Fruit fly (Drosophila melanogaster) whole organism, embryonic: ENCODE data around the gene Indy.

Experiments used
- Antp ChIP-seq: fragments of 200-800 bp; sonication (Bioruptor generic); optimal IDR thresholded peaks from 3 replicates; lab custom pipeline; 2016; ENCODE audit warnings: missing biosample characterization, missing genetic modification characterization
- Atf-2 ChIP-seq: fragments of 200-800 bp; sonication (Bioruptor generic); optimal IDR thresholded peaks from 2 replicates; lab custom pipeline; 2016; ENCODE audit warnings: missing biosample characterization, missing genetic modification characterization
- CG10979 ChIP-seq: fragments of 200-800 bp; sonication (Bioruptor generic); optimal IDR thresholded peaks from 2 replicates; lab custom pipeline; 2018; ENCODE audit warnings: missing biosample characterization, mild to moderate bottlenecking, missing genetic modification characterization, moderate library complexity
- CG11560 ChIP-seq: fragments of 200-800 bp; sonication (Bioruptor generic); IDR thresholded peaks from 3 replicates; pipeline ENCODE4 v1.3.6; 2022; ENCODE audit warnings: missing biosample characterization, missing genetic modification characterization
- CG12219 ChIP-seq: fragments of 200-800 bp; sonication (Bioruptor generic); optimal IDR thresholded peaks from 3 replicates; lab custom pipeline; 2018; ENCODE audit warnings: missing biosample characterization, mild to moderate bottlenecking, missing genetic modification characterization
- CG12769 ChIP-seq: fragments of 200-800 bp; sonication (Bioruptor generic); optimal IDR thresholded peaks from 2 replicates; lab custom pipeline; 2019; ENCODE audit warnings: missing biosample characterization, mild to moderate bottlenecking, missing genetic modification characterization, moderate library complexity
- CG13424 ChIP-seq: fragments of 200-800 bp; sonication (Bioruptor generic); optimal IDR thresholded peaks from 2 replicates; lab custom pipeline; 2019; ENCODE audit warnings: missing biosample characterization, mild to moderate bottlenecking, missing genetic modification characterization, moderate library complexity
- CG15269 ChIP-seq: fragments of 200-800 bp; sonication (Bioruptor generic); optimal IDR thresholded peaks from 2 replicates; lab custom pipeline; 2018; ENCODE audit warnings: missing biosample characterization, mild to moderate bottlenecking, missing genetic modification characterization, moderate library complexity
- CG2116 ChIP-seq: fragments of 200-800 bp; sonication (Bioruptor generic); optimal IDR thresholded peaks from 3 replicates; lab custom pipeline; 2018; ENCODE audit warnings: missing biosample characterization, mild to moderate bottlenecking, missing genetic modification characterization
- CG2120 ChIP-seq: fragments of 200-800 bp; sonication (Bioruptor generic); optimal IDR thresholded peaks from 3 replicates; lab custom pipeline; 2016; ENCODE audit warnings: missing biosample characterization, missing genetic modification characterization
- CG2678 ChIP-seq: fragments of 200-800 bp; sonication (Bioruptor generic); optimal IDR thresholded peaks from 3 replicates; lab custom pipeline; 2019; ENCODE audit warnings: missing biosample characterization, mild to moderate bottlenecking, missing genetic modification characterization, moderate library complexity
- CG30020 ChIP-seq: fragments of 200-800 bp; optimal IDR thresholded peaks from 2 replicates; lab custom pipeline; 2019; ENCODE audit warnings: missing biosample characterization, mild to moderate bottlenecking, missing genetic modification characterization, moderate library complexity
- CG32532 ChIP-seq: fragments of 200-800 bp; sonication (Bioruptor generic); IDR thresholded peaks from 2 replicates; pipeline ENCODE4 v1.3.6; 2022; ENCODE audit warnings: missing biosample characterization, missing genetic modification characterization
- CG32767 ChIP-seq: fragments of 200-800 bp; sonication (Bioruptor generic); IDR thresholded peaks from 2 replicates; pipeline ENCODE4 v1.3.6; 2022; ENCODE audit warnings: missing biosample characterization, missing genetic modification characterization
- CG32772 ChIP-seq: fragments of 200-800 bp; sonication (Bioruptor generic); IDR thresholded peaks from 2 replicates; pipeline ENCODE4 v1.3.6; 2022; ENCODE audit warnings: missing biosample characterization, missing genetic modification characterization
- CG4707 ChIP-seq: fragments of 200-800 bp; sonication (Bioruptor generic); optimal IDR thresholded peaks from 2 replicates; lab custom pipeline; 2018; ENCODE audit warnings: missing biosample characterization, mild to moderate bottlenecking, missing genetic modification characterization, moderate library complexity
- CG6272 ChIP-seq: fragments of 200-800 bp; sonication (Bioruptor generic); IDR thresholded peaks from 2 replicates; pipeline ENCODE4 v1.3.6; 2022; ENCODE audit warnings: missing biosample characterization, missing genetic modification characterization
- CG6654 ChIP-seq: fragments of 200-800 bp; sonication (Bioruptor generic); optimal IDR thresholded peaks from 2 replicates; lab custom pipeline; 2017; ENCODE audit warnings: missing biosample characterization, mild to moderate bottlenecking, missing genetic modification characterization
- CHES-1-like ChIP-seq: fragments of 200-800 bp; sonication (Bioruptor generic); optimal IDR thresholded peaks from 2 replicates; lab custom pipeline; 2016; ENCODE audit warnings: missing biosample characterization, missing genetic modification characterization
- Drgx ChIP-seq: fragments of 200-800 bp; sonication (Bioruptor generic); IDR thresholded peaks from 2 replicates; pipeline ENCODE4 v1.3.6; 2022; ENCODE audit warnings: missing biosample characterization, missing genetic modification characterization
- Gug ChIP-seq: fragments of 200-800 bp; sonication (Bioruptor generic); IDR thresholded peaks from 4 replicates; pipeline ENCODE4 v1.3.6; 2022; ENCODE audit warnings: missing biosample characterization, missing genetic modification characterization
- HHEX ChIP-seq: fragments of 200-800 bp; sonication (Bioruptor generic); optimal IDR thresholded peaks from 3 replicates; lab custom pipeline; 2017; ENCODE audit warnings: missing biosample characterization, mild to moderate bottlenecking, missing genetic modification characterization, missing genetic modification reagents
- Hr3 ChIP-seq: fragments of 200-800 bp; sonication (Bioruptor generic); optimal IDR thresholded peaks from 3 replicates; lab custom pipeline; 2016; ENCODE audit warnings: missing biosample characterization, missing genetic modification characterization
- MTF-1 ChIP-seq: fragments of 200-800 bp; sonication (Bioruptor generic); optimal IDR thresholded peaks from 2 replicates; lab custom pipeline; 2018; ENCODE audit warnings: missing biosample characterization, mild to moderate bottlenecking, missing genetic modification characterization, borderline replicate concordance
- Mrtf ChIP-seq: fragments of 200-800 bp; sonication (Bioruptor generic); IDR thresholded peaks from 3 replicates; pipeline ENCODE4 v1.3.6; 2022; ENCODE audit warnings: missing biosample characterization, missing genetic modification characterization
- Ssrp ChIP-seq: fragments of 200-800 bp; sonication (Bioruptor generic); optimal IDR thresholded peaks from 2 replicates; lab custom pipeline; 2018; ENCODE audit warnings: missing biosample characterization, mild to moderate bottlenecking, missing genetic modification characterization, moderate library complexity
- Stat92E ChIP-seq, 3 experiments: fragments of >200 bp in 2 of 3; fragments of 200-800 bp in 1 of 3; sonication (Bioruptor generic) in 1 of 3; optimal IDR thresholded peaks; 2 replicates each; lab custom pipeline; 2017 to 2019; ENCODE audit warnings: missing biosample characterization in 3 of 3, missing genetic modification characterization in 3 of 3, mild to moderate bottlenecking in 1 of 3, moderate library complexity in 1 of 3
- Xbp1 ChIP-seq: fragments of 200-800 bp; sonication (Bioruptor generic); optimal IDR thresholded peaks from 3 replicates; lab custom pipeline; 2016; ENCODE audit warnings: missing biosample characterization, mild to moderate bottlenecking, missing genetic modification characterization
- amos ChIP-seq: fragments of 200-800 bp; sonication (Bioruptor generic); IDR thresholded peaks from 2 replicates; pipeline ENCODE4 v1.3.6; 2022; ENCODE audit warnings: missing biosample characterization, missing genetic modification characterization; ENCODE audit not compliant: partially characterized antibody
- bab2 ChIP-seq: fragments of 200-800 bp; sonication (Bioruptor generic); optimal IDR thresholded peaks from 2 replicates; lab custom pipeline; 2016; ENCODE audit warnings: missing biosample characterization, missing genetic modification characterization
- cas ChIP-seq: fragments of 200-800 bp; sonication (Bioruptor generic); IDR thresholded peaks from 2 replicates; pipeline ENCODE4 v1.3.6; 2022; ENCODE audit warnings: missing biosample characterization, missing genetic modification characterization
- caup ChIP-seq: fragments of 200-800 bp; sonication (Bioruptor generic); optimal IDR thresholded peaks from 3 replicates; lab custom pipeline; 2017; ENCODE audit warnings: missing biosample characterization, mild to moderate bottlenecking, missing genetic modification characterization, moderate library complexity; ENCODE audit not compliant: severe bottlenecking
- chm ChIP-seq: fragments of 200-800 bp; sonication (Bioruptor generic); IDR thresholded peaks from 2 replicates; pipeline ENCODE4 v1.3.6; 2022; ENCODE audit warnings: missing biosample characterization, missing genetic modification characterization
- ci ChIP-seq: fragments of 200-800 bp; sonication (Bioruptor generic); IDR thresholded peaks from 3 replicates; pipeline ENCODE4 v1.3.6; 2022; ENCODE audit warnings: missing biosample characterization, missing genetic modification characterization
- cwo ChIP-seq: fragments of 200-800 bp; sonication (Bioruptor generic); optimal IDR thresholded peaks from 3 replicates; lab custom pipeline; 2017; ENCODE audit warnings: missing biosample characterization, missing genetic modification characterization, mild to moderate bottlenecking, moderate library complexity, missing genetic modification reagents
- dpn ChIP-seq, 2 experiments: fragments of 200-800 bp; sonication (Bioruptor generic); optimal IDR thresholded peaks; 3 replicates each; lab custom pipeline; 2016; ENCODE audit warnings: missing biosample characterization in 2 of 2, missing genetic modification characterization in 2 of 2
- ems ChIP-seq: fragments of 200-800 bp; sonication (Bioruptor generic); optimal IDR thresholded peaks from 3 replicates; lab custom pipeline; 2016; ENCODE audit warnings: missing biosample characterization, missing genetic modification characterization
- gfzf ChIP-seq: fragments of 200-800 bp; sonication (Bioruptor generic); optimal IDR thresholded peaks from 2 replicates; lab custom pipeline; 2016; ENCODE audit warnings: missing biosample characterization, mild to moderate bottlenecking, missing genetic modification characterization, moderate library complexity
- her ChIP-seq: fragments of 200-800 bp; sonication (Bioruptor generic); optimal IDR thresholded peaks from 2 replicates; lab custom pipeline; 2016; ENCODE audit warnings: missing biosample characterization, missing genetic modification characterization
- inv ChIP-seq: fragments of 200-800 bp; sonication (Bioruptor generic); IDR thresholded peaks from 2 replicates; pipeline ENCODE4 v1.3.6; 2022; ENCODE audit warnings: missing biosample characterization, missing genetic modification characterization; ENCODE audit not compliant: partially characterized antibody
- mam ChIP-seq: fragments of 200-800 bp; sonication (Bioruptor generic); optimal IDR thresholded peaks from 3 replicates; lab custom pipeline; 2016; ENCODE audit warnings: missing biosample characterization, missing genetic modification characterization
- peb ChIP-seq: fragments of 200-800 bp; sonication (Bioruptor generic); IDR thresholded peaks from 2 replicates; pipeline ENCODE4 v1.3.6; 2022; ENCODE audit warnings: missing biosample characterization, missing genetic modification characterization
- pnt ChIP-seq: fragments of 200-800 bp; sonication (Bioruptor generic); optimal IDR thresholded peaks from 3 replicates; lab custom pipeline; 2016; ENCODE audit warnings: missing biosample characterization, missing genetic modification characterization
- slbo ChIP-seq: fragments of 200-800 bp; sonication (Bioruptor generic); IDR thresholded peaks from 2 replicates; pipeline ENCODE4 v1.3.6; 2022; ENCODE audit warnings: missing biosample characterization, missing genetic modification characterization
- tgo ChIP-seq: fragments of 200-800 bp; sonication (Bioruptor generic); IDR thresholded peaks from 3 replicates; pipeline ENCODE4 v1.3.6; 2022; ENCODE audit warnings: missing biosample characterization, missing genetic modification characterization
- tio ChIP-seq: fragments of 200-800 bp; sonication (Bioruptor generic); optimal IDR thresholded peaks from 2 replicates; lab custom pipeline; 2017; ENCODE audit warnings: missing biosample characterization, missing genetic modification characterization, inconsistent platforms
- ttk ChIP-seq: fragments of 200-800 bp; sonication (Bioruptor generic); IDR thresholded peaks from 2 replicates; pipeline ENCODE4 v2.1.2; 2022; ENCODE audit warnings: missing biosample characterization, missing genetic modification characterization
- yki ChIP-seq: fragments of >200 bp; optimal IDR thresholded peaks from 3 replicates; lab custom pipeline; 2018

The Indy gene

dm6 chr3L:18781653-18782629 lies 64.1 kb downstream of the Indy start (continued):
- TF ChIP-seq chm (GFP tag; lab: Robert Waterston, UW) (no peak; the same call in 1 of the 2 replicates), peb (GFP tag; lab: Robert Waterston, UW) (peak; percentile 6; the same call in 1 of the 2 replicates), MTF-1 (GFP tag; lab: Kevin White, UChicago) (no peak), CG30020 (no peak), slbo (peak; percentile 15; the same call in 1 of the 2 replicates), cwo (no peak), gfzf (no peak), ci (GFP tag; lab: Robert Waterston, UW) (peak; percentile 52; the same call in 1 of the 3 replicates), tio (GFP tag; lab: Kevin White, UChicago) (peak; percentile 60), CG6654 (GFP tag; lab: Kevin White, UChicago) (no peak), ttk (GFP tag; lab: Robert Waterston, UW) (0 out of 2 replicates have a peak, but pooled peaks have one; percentile 18), tgo (GFP tag; lab: Robert Waterston, UW) (peak; percentile 64; the same call in 2 of the 3 replicates), pnt (peak; percentile 6), CG12219 (GFP tag; lab: Kevin White, UChicago) (peak; percentile 42), CG12769 (tag; lab: Kevin White, UChicago) (peak; percentile 85), Hr3 (GFP tag; lab: Kevin White, UChicago) (peak; percentile 26), cas (GFP tag; lab: Robert Waterston, UW) (no peak), ems (GFP tag; lab: Kevin White, UChicago) (no peak), caup (GFP tag; lab: Kevin White, UChicago) (peak; percentile 24), CG11560 (tag; lab: Robert Waterston, UW) (no peak), CG6272 (GFP tag; lab: Robert Waterston, UW) (peak; percentile 22; the same call in 1 of the 2 replicates), bab2 (GFP tag; lab: Kevin White, UChicago) (peak; percentile 39), amos (GFP tag; lab: Robert Waterston, UW) (no peak), Atf-2 (peak; percentile 23), CG2678 (tag; lab: Kevin White, UChicago) (peak; percentile 82), HHEX (GFP tag; lab: Kevin White, UChicago) (peak; percentile 27), CG10979 (tag; lab: Kevin White, UChicago) (no peak), Drgx (GFP tag; lab: Robert Waterston, UW) (peak; percentile 7; the same call in 1 of the 2 replicates), CG15269 (tag; lab: Kevin White, UChicago) (peak; percentile 86), her (GFP tag; lab: Kevin White, UChicago) (no peak), CG32532 (GFP tag; lab: Robert Waterston, UW) (no peak), Antp (no peak), Stat92E (GFP tag; optimal IDR thresholded peaks at IDR 0.05; lab: Kevin White, UChicago) (no peak), dpn (GFP tag; optimal IDR thresholded peaks at IDR 0.05; lab: Kevin White, UChicago) (peak; percentile 37 to 44), CHES-1-like (GFP tag; lab: Kevin White, UChicago) (no peak), yki (lab: Kevin White, UChicago) (no peak), mam (GFP tag; lab: Kevin White, UChicago) (peak; percentile 1), inv (no peak), CG2116 (GFP tag; lab: Kevin White, UChicago) (peak; percentile 15), CG4707 (no peak), CG32767 (GFP tag; lab: Robert Waterston, UW) (peak; percentile 44; the same call in 1 of the 2 replicates), CG2120 (GFP tag; lab: Kevin White, UChicago) (peak; percentile 13), Ssrp (tag; lab: Kevin White, UChicago) (peak; percentile 43), CG32772 (GFP tag; lab: Robert Waterston, UW) (no peak), Gug (GFP tag; lab: Robert Waterston, UW) (no peak), Xbp1 (GFP tag; lab: Kevin White, UChicago) (peak; percentile 50), CG13424 (tag; lab: Kevin White, UChicago) (peak; percentile 80), Mrtf (0 out of 3 replicates have a peak, but pooled peaks have one; percentile 34)
